Fruit fly (Drosophila melanogaster) whole organism, embryonic: ENCODE results near the gene Tg.
A peak's percentile ranks its signal among the peaks of the same experiment; 100 is the strongest.

Source experiments
- ATbp ChIP-seq: fragments of 200-800 bp; sonication (Bioruptor generic); optimal IDR thresholded peaks from 2 replicates; lab custom pipeline; 2017; ENCODE audit warnings: missing biosample characterization, mild to moderate bottlenecking, missing genetic modification characterization, missing genetic modification reagents
- Asciz ChIP-seq: fragments of 200-800 bp; sonication (Bioruptor generic); optimal IDR thresholded peaks from 2 replicates; lab custom pipeline; 2017; ENCODE audit warnings: missing biosample characterization, mild to moderate bottlenecking, missing genetic modification characterization, missing genetic modification reagents
- BtbVII ChIP-seq: fragments of 200-800 bp; sonication (Bioruptor generic); optimal IDR thresholded peaks from 3 replicates; lab custom pipeline; 2017; ENCODE audit warnings: missing biosample characterization, mild to moderate bottlenecking, missing genetic modification characterization
- CG10565 ChIP-seq: fragments of 200-800 bp; sonication (Bioruptor generic); optimal IDR thresholded peaks from 3 replicates; lab custom pipeline; 2016; ENCODE audit warnings: missing biosample characterization, mild to moderate bottlenecking, missing genetic modification characterization
- CG10654 ChIP-seq: fragments of 200-800 bp; sonication (Bioruptor generic); optimal IDR thresholded peaks from 2 replicates; lab custom pipeline; 2016; ENCODE audit warnings: missing biosample characterization, missing genetic modification characterization
- CG11085 ChIP-seq: fragments of 200-800 bp; sonication (Bioruptor generic); IDR thresholded peaks from 2 replicates; pipeline ENCODE4 v1.3.6; 2022; ENCODE audit warnings: missing biosample characterization, missing genetic modification characterization
- CG14441 ChIP-seq: fragments of 200-800 bp; sonication (Bioruptor generic); IDR thresholded peaks from 2 replicates; pipeline ENCODE4 v1.3.6; 2022; ENCODE audit warnings: missing biosample characterization, missing genetic modification characterization
- CG14965 ChIP-seq: fragments of 200-800 bp; sonication (Bioruptor generic); optimal IDR thresholded peaks from 2 replicates; lab custom pipeline; 2016; ENCODE audit warnings: missing biosample characterization, missing genetic modification characterization, borderline replicate concordance
- CG1603 ChIP-seq: fragments of 200-800 bp; sonication (Bioruptor generic); optimal IDR thresholded peaks from 2 replicates; lab custom pipeline; 2019; ENCODE audit warnings: missing biosample characterization, mild to moderate bottlenecking, missing genetic modification characterization, moderate library complexity
- CG16815 ChIP-seq: fragments of 200-800 bp; sonication (Bioruptor generic); optimal IDR thresholded peaks from 3 replicates; lab custom pipeline; 2017; ENCODE audit warnings: missing biosample characterization, mild to moderate bottlenecking, missing genetic modification characterization
- CG17802 ChIP-seq: fragments of 200-800 bp; sonication (Bioruptor generic); optimal IDR thresholded peaks from 2 replicates; lab custom pipeline; 2018; ENCODE audit warnings: missing biosample characterization, mild to moderate bottlenecking, missing genetic modification characterization, moderate library complexity
- CG18011 ChIP-seq: fragments of 200-800 bp; sonication (Bioruptor generic); optimal IDR thresholded peaks from 2 replicates; lab custom pipeline; 2017; ENCODE audit warnings: missing biosample characterization, missing genetic modification characterization, mild to moderate bottlenecking, moderate library complexity, missing genotype
- CG18476 ChIP-seq: fragments of 200-800 bp; sonication (Bioruptor generic); optimal IDR thresholded peaks from 2 replicates; lab custom pipeline; 2016; ENCODE audit warnings: missing biosample characterization, mild to moderate bottlenecking, missing genetic modification characterization
- CG18619 ChIP-seq: fragments of 200-800 bp; sonication (Bioruptor generic); optimal IDR thresholded peaks from 3 replicates; lab custom pipeline; 2017; ENCODE audit warnings: missing biosample characterization, mild to moderate bottlenecking, missing genetic modification characterization
- CG4328 ChIP-seq: fragments of 200-800 bp; sonication (Bioruptor generic); optimal IDR thresholded peaks from 3 replicates; lab custom pipeline; 2017; ENCODE audit warnings: missing biosample characterization, missing genetic modification reagents, missing genetic modification characterization
- CG4360 ChIP-seq: fragments of 200-800 bp; sonication (Bioruptor generic); IDR thresholded peaks from 2 replicates; pipeline ENCODE4 v1.3.6; 2022; ENCODE audit warnings: missing biosample characterization, missing genetic modification characterization
- CG7839 ChIP-seq: fragments of 200-800 bp; sonication (Bioruptor generic); optimal IDR thresholded peaks from 3 replicates; lab custom pipeline; 2018; ENCODE audit warnings: missing biosample characterization, mild to moderate bottlenecking, missing genetic modification characterization, moderate library complexity
- CG8765 ChIP-seq: fragments of 200-800 bp; sonication (Bioruptor generic); IDR thresholded peaks from 2 replicates; pipeline ENCODE4 v1.3.6; 2022; ENCODE audit warnings: missing biosample characterization, missing genetic modification characterization
- CG9727 ChIP-seq: fragments of 200-800 bp; sonication (Bioruptor generic); optimal IDR thresholded peaks from 3 replicates; lab custom pipeline; 2017; ENCODE audit warnings: missing biosample characterization, mild to moderate bottlenecking, missing genetic modification characterization
- CG9876 ChIP-seq: fragments of 200-800 bp; sonication (Bioruptor generic); optimal IDR thresholded peaks from 2 replicates; lab custom pipeline; 2016; ENCODE audit warnings: missing biosample characterization, missing genetic modification characterization
- CHES-1-like ChIP-seq: fragments of 200-800 bp; sonication (Bioruptor generic); optimal IDR thresholded peaks from 2 replicates; lab custom pipeline; 2016; ENCODE audit warnings: missing biosample characterization, missing genetic modification characterization
- Chrac-16 ChIP-seq: fragments of 200-800 bp; sonication (Bioruptor generic); optimal IDR thresholded peaks from 3 replicates; lab custom pipeline; 2016; ENCODE audit warnings: missing biosample characterization, missing genetic modification characterization
- CoRest ChIP-seq: fragments of 200-800 bp; sonication (Bioruptor generic); optimal IDR thresholded peaks from 3 replicates; lab custom pipeline; 2018; ENCODE audit warnings: missing biosample characterization, mild to moderate bottlenecking, missing genetic modification characterization, moderate library complexity
- Deaf1 ChIP-seq: fragments of 200-800 bp; optimal IDR thresholded peaks from 3 replicates; lab custom pipeline; 2019; ENCODE audit warnings: missing biosample characterization, mild to moderate bottlenecking, missing genetic modification characterization, moderate library complexity
- Dfd ChIP-seq, 2 experiments: fragments of >200 bp; optimal IDR thresholded peaks; 2 replicates each; lab custom pipeline; 2017; ENCODE audit warnings: missing biosample characterization in 2 of 2, missing genetic modification characterization in 2 of 2
- H15 ChIP-seq: fragments of 200-800 bp; sonication (Bioruptor generic); IDR thresholded peaks from 3 replicates; pipeline ENCODE4 v1.3.6; 2022; ENCODE audit warnings: missing biosample characterization, missing genetic modification characterization
- NC2β ChIP-seq: fragments of 200-800 bp; sonication (Bioruptor generic); optimal IDR thresholded peaks from 2 replicates; lab custom pipeline; 2016; ENCODE audit warnings: missing biosample characterization, missing genetic modification characterization
- NfI ChIP-seq: fragments of 200-800 bp; sonication (Bioruptor generic); optimal IDR thresholded peaks from 3 replicates; lab custom pipeline; 2018; ENCODE audit warnings: missing biosample characterization, mild to moderate bottlenecking, missing genetic modification characterization, moderate library complexity
- Sin3A ChIP-seq: fragments of >200 bp; optimal IDR thresholded peaks from 2 replicates; lab custom pipeline; 2018
- Six4 ChIP-seq: fragments of 200-800 bp; sonication (Bioruptor generic); optimal IDR thresholded peaks from 2 replicates; lab custom pipeline; 2016; ENCODE audit warnings: missing biosample characterization, missing genetic modification characterization
- Ssrp ChIP-seq: fragments of 200-800 bp; sonication (Bioruptor generic); optimal IDR thresholded peaks from 2 replicates; lab custom pipeline; 2018; ENCODE audit warnings: missing biosample characterization, mild to moderate bottlenecking, missing genetic modification characterization, moderate library complexity
- Trl ChIP-seq, 3 experiments: fragments of >200 bp in 2 of 3; fragments of 200-800 bp in 1 of 3; sonication (Bioruptor generic) in 1 of 3; optimal IDR thresholded peaks; 2 replicates in 1 of 3; 3 replicates in 2 of 3; lab custom pipeline; 2016 to 2017; ENCODE audit warnings: missing biosample characterization in 1 of 3, missing genetic modification characterization in 1 of 3
- Xbp1 ChIP-seq: fragments of 200-800 bp; sonication (Bioruptor generic); optimal IDR thresholded peaks from 3 replicates; lab custom pipeline; 2016; ENCODE audit warnings: missing biosample characterization, mild to moderate bottlenecking, missing genetic modification characterization
- ara ChIP-seq: fragments of 200-800 bp; sonication (Bioruptor generic); IDR thresholded peaks from 2 replicates; pipeline ENCODE4 v1.3.6; 2022; ENCODE audit warnings: missing biosample characterization, missing genetic modification characterization
- bowl ChIP-seq: fragments of 200-800 bp; sonication (Bioruptor generic); IDR thresholded peaks from 2 replicates; pipeline ENCODE4 v1.3.6; 2022; ENCODE audit warnings: missing biosample characterization, missing genetic modification characterization
- cg ChIP-seq: fragments of 200-800 bp; sonication (Bioruptor generic); optimal IDR thresholded peaks from 3 replicates; lab custom pipeline; 2019; ENCODE audit warnings: missing biosample characterization, mild to moderate bottlenecking, missing genetic modification characterization, moderate library complexity
- ci ChIP-seq: fragments of 200-800 bp; sonication (Bioruptor generic); IDR thresholded peaks from 3 replicates; pipeline ENCODE4 v1.3.6; 2022; ENCODE audit warnings: missing biosample characterization, missing genetic modification characterization
- cwo ChIP-seq: fragments of 200-800 bp; sonication (Bioruptor generic); optimal IDR thresholded peaks from 3 replicates; lab custom pipeline; 2017; ENCODE audit warnings: missing biosample characterization, missing genetic modification characterization, mild to moderate bottlenecking, moderate library complexity, missing genetic modification reagents
- danr ChIP-seq: fragments of 200-800 bp; sonication (Bioruptor generic); IDR thresholded peaks from 2 replicates; pipeline ENCODE4 v1.3.6; 2022; ENCODE audit warnings: missing biosample characterization, missing genetic modification characterization
- disco-r ChIP-seq: fragments of 200-800 bp; sonication (Bioruptor generic); optimal IDR thresholded peaks from 2 replicates; lab custom pipeline; 2016; ENCODE audit warnings: missing biosample characterization, missing genetic modification characterization
- eyg ChIP-seq: fragments of 200-800 bp; sonication (Bioruptor generic); optimal IDR thresholded peaks from 3 replicates; lab custom pipeline; 2016; ENCODE audit warnings: missing biosample characterization, missing genetic modification characterization
- fu2 ChIP-seq: fragments of 200-800 bp; sonication (Bioruptor generic); optimal IDR thresholded peaks from 2 replicates; lab custom pipeline; 2016; ENCODE audit warnings: missing biosample characterization, missing genetic modification characterization
- kay ChIP-seq: fragments of 200-800 bp; sonication (Bioruptor generic); optimal IDR thresholded peaks from 2 replicates; lab custom pipeline; 2016; ENCODE audit warnings: missing biosample characterization, missing genetic modification characterization
- nau ChIP-seq: fragments of 200-800 bp; sonication (Bioruptor generic); optimal IDR thresholded peaks from 3 replicates; lab custom pipeline; 2017; ENCODE audit warnings: missing biosample characterization, mild to moderate bottlenecking, missing genetic modification characterization, missing genetic modification reagents
- org-1 ChIP-seq: fragments of 200-800 bp; sonication (Bioruptor generic); optimal IDR thresholded peaks from 2 replicates; lab custom pipeline; 2017; ENCODE audit warnings: missing biosample characterization, missing genetic modification characterization
- pzg ChIP-seq: fragments of 200-800 bp; sonication (Bioruptor generic); optimal IDR thresholded peaks from 3 replicates; lab custom pipeline; 2018; ENCODE audit warnings: missing biosample characterization, mild to moderate bottlenecking, missing genetic modification characterization, moderate library complexity
- sna ChIP-seq: fragments of 200-800 bp; sonication (Bioruptor generic); IDR thresholded peaks from 2 replicates; pipeline ENCODE4 v1.3.6; 2022; ENCODE audit warnings: missing biosample characterization, missing genetic modification characterization; ENCODE audit not compliant: partially characterized antibody
- tio ChIP-seq: fragments of 200-800 bp; sonication (Bioruptor generic); optimal IDR thresholded peaks from 2 replicates; lab custom pipeline; 2017; ENCODE audit warnings: missing biosample characterization, missing genetic modification characterization, inconsistent platforms
- unpg ChIP-seq: fragments of 200-800 bp; sonication (Bioruptor generic); optimal IDR thresholded peaks from 3 replicates; lab custom pipeline; 2018; ENCODE audit warnings: missing biosample characterization, mild to moderate bottlenecking, missing genetic modification characterization, moderate library complexity
- wek ChIP-seq: fragments of 200-800 bp; sonication (Bioruptor generic); optimal IDR thresholded peaks from 3 replicates; lab custom pipeline; 2018; ENCODE audit warnings: missing biosample characterization, mild to moderate bottlenecking, missing genetic modification characterization, moderate library complexity

Gene Tg

DNA sequence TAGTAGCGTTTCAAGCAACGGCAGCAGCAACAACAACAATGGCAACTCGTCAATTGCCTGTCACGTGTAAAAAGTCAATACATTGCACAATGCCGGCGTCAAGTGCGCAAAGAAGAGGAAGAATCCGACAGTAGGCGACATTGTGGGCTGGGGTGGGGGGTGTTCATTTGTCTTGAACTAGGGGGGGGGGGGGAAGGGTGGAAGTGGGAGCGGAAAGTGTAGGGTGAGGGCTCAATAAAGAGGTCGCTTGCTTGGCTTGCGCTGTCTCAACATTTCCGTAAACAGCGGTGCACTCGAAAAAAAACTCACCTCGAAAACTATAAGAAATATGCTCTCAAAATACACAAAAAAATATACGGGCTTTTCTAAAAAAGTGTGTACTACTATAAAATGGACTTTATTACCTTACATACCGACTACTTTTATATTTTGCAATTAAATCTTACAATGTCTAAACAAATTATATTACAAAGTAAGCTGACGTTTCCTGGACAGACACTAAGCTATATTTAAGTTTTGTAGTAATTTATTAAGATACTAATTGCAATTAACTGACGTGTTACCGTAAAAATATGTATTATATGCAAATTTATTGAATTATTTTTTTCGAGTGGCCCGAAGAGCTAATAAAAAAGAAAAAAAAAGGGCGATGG is 45.3 kb upstream of the Tg start (continued):
- TF ChIP-seq CG9727 (GFP tag; lab: Kevin White, UChicago) (peak; percentile 3), Xbp1 (GFP tag; lab: Kevin White, UChicago) (peak; percentile 14), disco-r (GFP tag; lab: Kevin White, UChicago) (no peak), Chrac-16 (GFP tag; lab: Kevin White, UChicago) (no peak), NC2β (GFP tag; lab: Kevin White, UChicago) (no peak), pzg (GFP tag; lab: Kevin White, UChicago) (no peak), CG18011 (GFP tag; lab: Kevin White, UChicago) (no peak), cg (no peak), Asciz (peak; percentile 51), ara (GFP tag; lab: Robert Waterston, UW) (no peak), NfI (no peak), wek (GFP tag; lab: Kevin White, UChicago) (no peak), CG14441 (no peak), H15 (GFP tag; lab: Robert Waterston, UW) (no peak), Dfd (GFP tag; optimal IDR thresholded peaks at IDR 0.05; lab: Kevin White, UChicago) (no peak), sna (no peak), CG16815 (GFP tag; lab: Kevin White, UChicago) (no peak), CG9876 (GFP tag; lab: Kevin White, UChicago) (no peak), tio (GFP tag; lab: Kevin White, UChicago) (peak; percentile 12), Six4 (GFP tag; lab: Kevin White, UChicago) (no peak), kay (GFP tag; lab: Kevin White, UChicago) (no peak), eyg (GFP tag; lab: Kevin White, UChicago) (no peak), unpg (GFP tag; lab: Kevin White, UChicago) (peak; percentile 35), CoRest (peak; percentile 44), CG11085 (GFP tag; lab: Robert Waterston, UW) (no peak), fu2 (no peak), bowl (GFP tag; lab: Robert Waterston, UW) (no peak), danr (GFP tag; lab: Robert Waterston, UW) (no peak), CG4328 (GFP tag; lab: Kevin White, UChicago) (no peak), CG14965 (no peak), CG10654 (GFP tag; lab: Kevin White, UChicago) (no peak), CG7839 (tag; lab: Kevin White, UChicago) (peak; percentile 43), ATbp (GFP tag; lab: Kevin White, UChicago) (peak; percentile 16), Trl (optimal IDR thresholded peaks at IDR 0.05; lab: Kevin White, UChicago) (no peak), Trl (GFP tag; optimal IDR thresholded peaks at IDR 0.05; lab: Kevin White, UChicago) (no peak), CG4360 (peak; percentile 79; the same call in 1 of the 2 replicates), CG8765 (GFP tag; lab: Robert Waterston, UW) (no peak), Sin3A (lab: Kevin White, UChicago) (no peak), CHES-1-like (no peak), ci (GFP tag; lab: Robert Waterston, UW) (no peak), Ssrp (tag; lab: Kevin White, UChicago) (peak; percentile 44), CG18476 (peak; percentile 5), CG1603 (tag; lab: Kevin White, UChicago) (no peak), BtbVII (GFP tag; lab: Kevin White, UChicago) (no peak), CG10565 (GFP tag; lab: Kevin White, UChicago) (no peak), CG18619 (GFP tag; lab: Kevin White, UChicago) (no peak), cwo (GFP tag; lab: Kevin White, UChicago) (peak; percentile 43), nau (peak; percentile 24), org-1 (GFP tag; lab: Kevin White, UChicago) (peak; percentile 19), Deaf1 (tag; lab: Kevin White, UChicago) (no peak), CG17802 (tag; lab: Kevin White, UChicago) (no peak)
